Fruit fly (Drosophila melanogaster) whole organism, embryonic: ENCODE measurements around the gene CG7653.

ENCODE experiments used
- CG10274 ChIP-seq: fragments of 200-800 bp; sonication (Bioruptor generic); optimal IDR thresholded peaks from 3 replicates; lab custom pipeline; 2017; ENCODE audit warnings: missing biosample characterization, mild to moderate bottlenecking, missing genetic modification characterization
- CG12219 ChIP-seq: fragments of 200-800 bp; sonication (Bioruptor generic); optimal IDR thresholded peaks from 3 replicates; lab custom pipeline; 2018; ENCODE audit warnings: missing biosample characterization, mild to moderate bottlenecking, missing genetic modification characterization
- CG5245 ChIP-seq: fragments of 200-800 bp; sonication (Bioruptor generic); optimal IDR thresholded peaks from 3 replicates; lab custom pipeline; 2016; ENCODE audit warnings: missing biosample characterization, missing genetic modification characterization
- gce ChIP-seq: fragments of 200-800 bp; sonication (Bioruptor generic); IDR thresholded peaks from 3 replicates; pipeline ENCODE4 v1.3.6; 2022; ENCODE audit warnings: missing biosample characterization, missing genetic modification characterization
- gsb ChIP-seq: fragments of 200-800 bp; sonication (Bioruptor generic); IDR thresholded peaks from 2 replicates; pipeline ENCODE4 v1.3.6; 2022; ENCODE audit warnings: missing biosample characterization, missing genetic modification characterization
- kah ChIP-seq: fragments of 200-800 bp; sonication (Bioruptor generic); optimal IDR thresholded peaks from 2 replicates; lab custom pipeline; 2018; ENCODE audit warnings: missing biosample characterization, mild to moderate bottlenecking, missing genetic modification characterization
- pan ChIP-seq, 4 experiments: fragments of >200 bp in 3 of 4; fragments of 200-800 bp in 1 of 4; sonication (Bioruptor generic) in 1 of 4; optimal IDR thresholded peaks in 3 of 4; IDR thresholded peaks in 1 of 4; 2 replicates each; pipeline versions ENCODE4 v1.3.6 to Lab custom; 2017 to 2022; ENCODE audit warnings: missing biosample characterization in 2 of 4, missing genetic modification characterization in 2 of 4, mixed read lengths in 1 of 4

- TF ChIP-seq CG10274 (GFP tag; lab: Kevin White, UChicago), result no peak
- TF ChIP-seq CG12219, result no peak
- TF ChIP-seq CG5245, result no peak
- TF ChIP-seq gsb, result no peak
- TF ChIP-seq kah (GFP tag; lab: Kevin White, UChicago), result no peak
- no peak for TF ChIP-seq gce (GFP tag; lab: Robert Waterston, UW)
- no peak for TF ChIP-seq pan (optimal IDR thresholded peaks at IDR 0.05; lab: Kevin White, UChicago)
- TF ChIP-seq pan (GFP tag; optimal IDR thresholded peaks at IDR 0.05 in 1 of 2, IDR thresholded peaks at IDR 0.05 in 1 of 2), result no peak
Observed at dm6 chr2L:15853826-15854225, 26.1 kb downstream of the CG7653 start, which contains the start of gene Tektin-A.
